Worm (Caenorhabditis elegans) whole organism, mixed stage, embryonic: Measurements from ENCODE around the gene zim-1.

Source experiments
- cnd-1 ChIP-seq: fragments of 200-800 bp; sonication (Bioruptor generic); optimal IDR thresholded peaks from 2 replicates; lab custom pipeline; 2018; ENCODE audit warnings: mild to moderate bottlenecking, missing genetic modification characterization, missing compliant biosample characterization
- lin-13 ChIP-seq: fragments of 150-350 bp; optimal IDR thresholded peaks from 2 replicates; lab custom pipeline; 2014; ENCODE audit warnings: missing biosample characterization, missing genetic modification characterization
- nhr-28 ChIP-seq: fragments of 150-350 bp; optimal IDR thresholded peaks from 2 replicates; lab custom pipeline; 2014; ENCODE audit warnings: missing biosample characterization, missing genetic modification characterization
- tbx-8 ChIP-seq: fragments of 200-800 bp; sonication (Bioruptor generic); optimal IDR thresholded peaks from 2 replicates; lab custom pipeline; 2018; ENCODE audit warnings: mild to moderate bottlenecking, missing genetic modification characterization, moderate library complexity, missing compliant biosample characterization
- unc-62 ChIP-seq: fragments of 150-350 bp; optimal IDR thresholded peaks from 2 replicates; lab custom pipeline; 2014; ENCODE audit warnings: missing biosample characterization, missing genetic modification reagents, missing genetic modification characterization

The zim-1 gene

ce11 chrIV:10602644-10603043 lies 55.8 kb downstream of the zim-1 start, which contains the start of gene R09H10.2:
Gene R09H10.2 (plus strand): TSS chrIV:10602944.
- TF ChIP-seq nhr-28 (tag; lab: Kevin White, UChicago) (no peak), unc-62 (GFP tag; lab: Kevin White, UChicago) (no peak), tbx-8 (GFP tag; lab: Kevin White, UChicago) (no peak), lin-13 (tag; lab: Kevin White, UChicago) (no peak), cnd-1 (tag; lab: Kevin White, UChicago) (no peak)
